Fruit fly (Drosophila melanogaster): ENCODE measurements around the gene CG18269.

The CG18269 gene

DNA sequence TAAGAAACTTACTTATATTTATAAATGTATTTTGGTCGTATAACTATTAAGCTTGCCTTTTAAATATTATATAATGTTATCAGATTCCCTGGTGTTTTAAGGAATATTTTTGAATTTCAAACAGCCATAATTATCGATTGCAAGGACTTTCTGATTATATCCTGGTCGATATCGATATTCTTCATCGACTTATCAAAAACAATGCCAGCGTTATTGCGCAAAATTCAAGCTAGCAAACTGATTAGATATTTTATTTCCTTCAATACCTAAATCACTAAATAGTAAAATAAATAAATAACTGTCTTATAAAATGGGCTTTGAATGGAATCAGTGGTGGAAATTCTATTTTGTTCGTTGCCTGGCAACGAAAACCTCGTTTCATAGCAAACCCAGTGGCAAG lies 34.2 kb upstream of the CG18269 start, which contains the start of gene CG14020:
Gene CG14020 (plus strand): TSS at position 345 of the 400 bp plus-strand sequence.
- TF ChIP-seq rn (GFP tag; IDR thresholded peaks at IDR 0.05), result no peak
- TF ChIP-seq CG9948 (tag; optimal IDR thresholded peaks at IDR 0.05), result no peak
- TF ChIP-seq CG14655 (GFP tag; optimal IDR thresholded peaks at IDR 0.05), result no peak
- no peak for TF ChIP-seq CG17806 (tag; optimal IDR thresholded peaks at IDR 0.05)
- TF ChIP-seq Pif1A (GFP tag; optimal IDR thresholded peaks at IDR 0.05), result no peak
- no peak for TF ChIP-seq fd96Ca (GFP tag; IDR thresholded peaks at IDR 0.05)
- TF ChIP-seq Ets98B (GFP tag; IDR thresholded peaks at IDR 0.05), result no peak
- no peak for TF ChIP-seq CG8301 (tag; optimal IDR thresholded peaks at IDR 0.05)
- no peak for TF ChIP-seq CG12605 (GFP tag; IDR thresholded peaks at IDR 0.05)
- TF ChIP-seq CG34367 (tag; optimal IDR thresholded peaks at IDR 0.05), result no peak
- no peak for TF ChIP-seq D1 (tag; optimal IDR thresholded peaks at IDR 0.05)
- no peak for TF ChIP-seq Pif1B (GFP tag; optimal IDR thresholded peaks at IDR 0.05)

DNA sequence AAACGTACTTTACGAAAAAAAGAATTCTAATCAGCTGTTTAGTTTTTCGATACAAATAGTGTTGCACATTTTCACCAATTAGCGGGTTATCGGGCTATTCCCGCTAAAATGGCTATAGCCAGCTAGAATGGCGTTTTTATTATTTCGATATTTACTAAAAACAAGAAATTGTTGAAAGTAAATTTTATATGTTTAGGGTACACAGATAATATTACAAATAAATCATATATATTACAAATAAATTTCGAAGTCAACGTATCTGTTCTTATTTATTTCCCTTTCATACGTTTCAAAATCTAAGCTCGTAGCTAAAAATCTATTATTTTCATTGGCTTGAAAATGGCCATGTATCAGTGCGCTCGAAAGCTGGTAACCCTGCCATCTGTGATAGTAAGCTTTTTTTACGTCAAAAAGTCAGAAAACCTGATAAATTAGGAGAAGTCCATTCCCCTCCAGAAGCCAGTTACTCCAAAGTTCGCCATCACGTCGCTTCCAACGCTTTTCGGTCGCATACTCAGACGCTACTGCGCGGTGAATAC lies 31.7 kb upstream of the CG18269 start, which contains the start of the genes CG7382 and cl:
Gene CG7382 (minus strand): TSS at position 51 of the 539 bp plus-strand sequence.
Gene cl (plus strand): TSS at position 290 of the 539 bp plus-strand sequence.
- peak; percentile 56 for TF ChIP-seq CG8159 (tag; optimal IDR thresholded peaks at IDR 0.05)
- no peak for TF ChIP-seq fd96Ca (GFP tag; IDR thresholded peaks at IDR 0.05)
- no peak for TF ChIP-seq CG8301 (tag; optimal IDR thresholded peaks at IDR 0.05)
- no peak for TF ChIP-seq Snoo (tag; optimal IDR thresholded peaks at IDR 0.05)
- no peak for TF ChIP-seq CG12605 (GFP tag; IDR thresholded peaks at IDR 0.05)
- TF ChIP-seq CG13204 (GFP tag; optimal IDR thresholded peaks at IDR 0.05), result no peak
- no peak for TF ChIP-seq Pif1A (GFP tag; optimal IDR thresholded peaks at IDR 0.05)
- TF ChIP-seq D1 (tag; optimal IDR thresholded peaks at IDR 0.05), result no peak
- no peak for TF ChIP-seq Pif1B (GFP tag; optimal IDR thresholded peaks at IDR 0.05)
- no peak for TF ChIP-seq CG34367 (tag; optimal IDR thresholded peaks at IDR 0.05)
- peak; percentile 75 for TF ChIP-seq EcR (GFP tag; optimal IDR thresholded peaks at IDR 0.05)
- no peak for TF ChIP-seq rn (GFP tag; IDR thresholded peaks at IDR 0.05)
- no peak for TF ChIP-seq Ets98B (GFP tag; IDR thresholded peaks at IDR 0.05)
- TF ChIP-seq CG32121 (GFP tag; IDR thresholded peaks at IDR 0.05), result no peak
- no peak for TF ChIP-seq CG14655 (GFP tag; optimal IDR thresholded peaks at IDR 0.05)
- peak; percentile 12 for TF ChIP-seq CG9948 (tag; optimal IDR thresholded peaks at IDR 0.05)
- TF ChIP-seq CG10348 (GFP tag; IDR thresholded peaks at IDR 0.05), result no peak
- TF ChIP-seq CG4496 (GFP tag; IDR thresholded peaks at IDR 0.05), result 0 out of 3 replicates have a peak, but pooled peaks have one; percentile 34
- TF ChIP-seq CG15710 (tag; optimal IDR thresholded peaks at IDR 0.05), result peak; percentile 31
- no peak for TF ChIP-seq gl (tag; optimal IDR thresholded peaks at IDR 0.05)
- peak; percentile 20 for TF ChIP-seq CG17806 (tag; optimal IDR thresholded peaks at IDR 0.05)

- TF ChIP-seq CG15710 (tag; optimal IDR thresholded peaks at IDR 0.05) (no peak), fd96Ca (GFP tag; IDR thresholded peaks at IDR 0.05) (peak; percentile 51; the same call in 1 of the 3 replicates)
Measured at dm6 chr2L:5520757-5521156, 30.9 kb upstream of the CG18269 start.

dm6 chr2L:5523848-5524473 lies 27.7 kb upstream of the CG18269 start, which contains the start of the genes Vps52 and Elp4:
TSS of gene Vps52 (minus strand) at chr2L:5523898.
TSS of gene Elp4 (plus strand) at chr2L:5524139.
- TF ChIP-seq Snoo (tag; optimal IDR thresholded peaks at IDR 0.05) (peak; percentile 72), CG9948 (tag; optimal IDR thresholded peaks at IDR 0.05) (peak; percentile 72), CG10348 (GFP tag; IDR thresholded peaks at IDR 0.05) (no peak), Pif1B (GFP tag; optimal IDR thresholded peaks at IDR 0.05) (no peak), CG15710 (tag; optimal IDR thresholded peaks at IDR 0.05) (peak; percentile 65), CG8301 (tag; optimal IDR thresholded peaks at IDR 0.05) (no peak), CG32121 (GFP tag; IDR thresholded peaks at IDR 0.05) (peak; percentile 58; the same call in 1 of the 2 replicates), CG8159 (tag; optimal IDR thresholded peaks at IDR 0.05) (no peak), D1 (tag; optimal IDR thresholded peaks at IDR 0.05) (no peak), Ets98B (GFP tag; IDR thresholded peaks at IDR 0.05) (peak; percentile 38; the same call in 1 of the 2 replicates), EcR (GFP tag; optimal IDR thresholded peaks at IDR 0.05) (no peak), CG17806 (tag; optimal IDR thresholded peaks at IDR 0.05) (peak; percentile 72), CG12605 (GFP tag; IDR thresholded peaks at IDR 0.05) (0 out of 2 replicates have a peak, but pooled peaks have one; percentile 23), CG34367 (tag; optimal IDR thresholded peaks at IDR 0.05) (peak; percentile 64), CG14655 (GFP tag; optimal IDR thresholded peaks at IDR 0.05) (no peak)

DNA sequence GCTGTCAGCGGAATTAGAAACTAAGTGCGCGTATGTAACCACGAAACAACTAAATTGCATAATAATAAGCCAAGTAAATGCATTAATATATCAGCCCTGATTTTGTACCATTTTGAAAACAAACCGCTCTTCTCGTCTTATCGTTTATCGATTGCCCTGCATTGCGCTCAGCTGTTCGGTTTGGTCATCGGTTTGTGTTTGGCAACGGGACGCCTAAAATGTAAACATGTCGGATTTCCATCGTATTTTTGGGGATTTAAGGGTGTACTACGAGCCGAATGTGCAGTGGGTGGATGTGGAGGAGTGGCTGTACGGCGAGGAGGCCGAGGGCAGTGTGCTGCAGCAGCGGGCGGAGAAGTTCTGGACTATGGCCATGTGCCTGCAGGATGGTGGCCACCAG lies 25.9 kb upstream of the CG18269 start, which contains the start of gene Cap-D3:
Gene Cap-D3 (plus strand): TSS at position 183 of the 400 bp plus-strand sequence.
- TF ChIP-seq CG12605 (GFP tag; IDR thresholded peaks at IDR 0.05) (no peak), Ets98B (GFP tag; IDR thresholded peaks at IDR 0.05) (no peak), CG10348 (GFP tag; IDR thresholded peaks at IDR 0.05) (no peak), CG8301 (tag; optimal IDR thresholded peaks at IDR 0.05) (no peak), CG14655 (GFP tag; optimal IDR thresholded peaks at IDR 0.05) (no peak), CG15710 (tag; optimal IDR thresholded peaks at IDR 0.05) (no peak), EcR (GFP tag; optimal IDR thresholded peaks at IDR 0.05) (no peak), CG13204 (GFP tag; optimal IDR thresholded peaks at IDR 0.05) (no peak), Pif1A (GFP tag; optimal IDR thresholded peaks at IDR 0.05) (no peak), CG32121 (GFP tag; IDR thresholded peaks at IDR 0.05) (no peak), Snoo (tag; optimal IDR thresholded peaks at IDR 0.05) (no peak), fd96Ca (GFP tag; IDR thresholded peaks at IDR 0.05) (no peak)

DNA sequence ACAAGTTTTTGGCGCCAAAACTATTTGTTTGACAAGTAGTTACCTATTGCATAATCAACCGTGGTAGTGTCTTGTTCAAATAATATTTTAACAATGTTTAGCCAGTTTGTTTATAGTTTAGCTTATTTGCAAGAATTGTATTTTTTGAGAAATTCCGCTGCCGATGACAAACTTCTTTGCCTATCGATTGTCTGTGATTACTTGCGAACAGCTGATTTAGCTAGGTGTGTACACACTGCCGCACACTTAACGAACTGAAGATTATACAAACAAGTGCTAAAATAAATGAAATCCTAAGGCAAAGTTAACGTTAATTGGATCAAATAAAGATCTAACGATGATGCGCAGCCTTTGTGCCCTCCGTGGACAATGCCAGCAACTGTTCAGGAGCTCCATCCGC lies 24.9 kb upstream of the CG18269 start, which contains the start of gene Cox11:
Gene Cox11 (plus strand): TSS at position 220 of the 400 bp plus-strand sequence.
- no peak for TF ChIP-seq CG13204 (GFP tag; optimal IDR thresholded peaks at IDR 0.05)

All from whole organism, pupa.